Worm (Caenorhabditis elegans): ENCODE measurements around the gene T07C4.12.

- TF ChIP-seq pqm-1 (tag; optimal IDR thresholded peaks at IDR 0.05) (no peak), nhr-77 (tag; optimal IDR thresholded peaks at IDR 0.05) (no peak), pha-4 (tag; optimal IDR thresholded peaks at IDR 0.05) (no peak), skn-1 (tag; optimal IDR thresholded peaks at IDR 0.05) (no peak), fos-1 (tag; optimal IDR thresholded peaks at IDR 0.05) (no peak), fkh-10 (GFP tag; optimal IDR thresholded peaks at IDR 0.05) (no peak), elt-3 (tag; optimal IDR thresholded peaks at IDR 0.05) (no peak), ztf-11 (tag; optimal IDR thresholded peaks at IDR 0.05) (no peak), lin-15B (tag; optimal IDR thresholded peaks at IDR 0.05) (no peak), fkh-2 (tag; optimal IDR thresholded peaks at IDR 0.05) (no peak), unc-62 (GFP tag; optimal IDR thresholded peaks at IDR 0.05) (no peak)
Observed at ce11 chrIII:10289790-10290189, 42.7 kb downstream of the T07C4.12 start.
